Worm (Caenorhabditis elegans): ENCODE data around the gene ccd-5.

DNA sequence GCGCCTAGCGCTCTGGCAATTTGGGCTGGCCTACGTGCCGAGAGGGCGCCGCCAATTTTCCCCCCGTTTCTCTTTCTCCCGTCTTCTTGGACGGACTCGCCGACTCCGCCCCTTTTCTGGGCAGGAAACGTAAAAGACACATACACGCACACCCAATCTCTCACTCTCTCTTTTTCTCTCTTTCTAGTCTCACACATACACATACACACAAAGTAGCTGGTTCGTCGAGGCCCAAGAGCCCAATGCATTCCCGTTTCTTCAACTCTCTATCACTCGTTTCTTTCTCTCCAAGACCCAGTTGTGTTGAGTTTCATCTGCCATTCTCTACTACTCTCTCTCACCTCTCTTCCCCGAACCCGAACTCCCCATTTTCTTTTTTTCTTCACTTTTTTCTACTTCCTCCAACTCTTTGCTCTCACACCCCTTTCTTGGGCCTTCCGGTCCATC lies 26.4 kb upstream of the ccd-5 start:
- TF ChIP-seq jun-1 (tag; optimal IDR thresholded peaks at IDR 0.05): no peak
- TF ChIP-seq mdl-1 (tag; optimal IDR thresholded peaks at IDR 0.05): no peak
- TF ChIP-seq nhr-23 (tag; optimal IDR thresholded peaks at IDR 0.05): no peak
- peak; percentile 44 for TF ChIP-seq tbx-2 (tag; optimal IDR thresholded peaks at IDR 0.05)
- no peak for TF ChIP-seq ceh-9 (tag; optimal IDR thresholded peaks at IDR 0.05)

Measured in whole organism, L3 larva.